Fruit fly (Drosophila melanogaster) whole organism, adult: ENCODE data around the gene Or24a.

ENCODE experiments used
- CG33017 ChIP-seq: fragments of 200-800 bp; sonication (Bioruptor generic); optimal IDR thresholded peaks from 2 replicates; lab custom pipeline; 2018; ENCODE audit warnings: missing biosample characterization, mild to moderate bottlenecking, missing genetic modification characterization, moderate library complexity
- CG7101 ChIP-seq: fragments of 200-800 bp; sonication (Bioruptor generic); optimal IDR thresholded peaks from 2 replicates; lab custom pipeline; 2018; ENCODE audit warnings: missing biosample characterization, mild to moderate bottlenecking, missing genetic modification characterization, moderate library complexity
- Crg-1 ChIP-seq: fragments of 200-800 bp; sonication (Bioruptor generic); optimal IDR thresholded peaks from 2 replicates; lab custom pipeline; 2016; ENCODE audit warnings: missing biosample characterization, missing genetic modification characterization
- Mnt ChIP-seq: fragments of 200-800 bp; sonication (Bioruptor generic); optimal IDR thresholded peaks from 2 replicates; lab custom pipeline; 2016; ENCODE audit warnings: missing biosample characterization, mild to moderate bottlenecking, missing genetic modification characterization
- kay ChIP-seq: fragments of 200-800 bp; sonication (Bioruptor generic); peaks from one replicate; lab custom pipeline; 2016; ENCODE audit warnings: missing biosample characterization, missing genetic modification characterization, borderline replicate concordance
- pad ChIP-seq: fragments of 200-800 bp; sonication (Bioruptor generic); optimal IDR thresholded peaks from 3 replicates; lab custom pipeline; 2017; ENCODE audit warnings: missing biosample characterization, missing genetic modification characterization, mild to moderate bottlenecking, moderate library complexity, missing genetic modification reagents

DNA sequence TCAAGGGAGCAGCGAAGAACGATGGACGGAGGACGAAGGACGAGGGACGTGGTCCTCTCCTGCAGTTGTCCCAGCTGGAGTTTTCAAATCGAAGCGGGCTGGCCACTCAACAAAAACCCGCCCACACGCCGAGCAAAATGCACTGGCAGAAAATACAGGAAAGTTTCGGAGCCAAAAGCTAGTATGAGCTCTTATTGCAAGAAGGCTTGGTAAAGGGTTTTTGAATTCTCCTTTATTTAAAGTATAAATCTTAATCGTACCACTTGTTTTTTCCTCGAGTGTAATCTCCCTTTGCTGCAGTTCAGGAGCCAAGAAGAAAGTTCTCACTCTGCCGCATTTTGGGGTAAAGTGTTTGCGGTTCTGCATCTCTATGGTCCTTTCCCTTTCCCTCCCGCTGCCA is 37.1 kb downstream of the Or24a start:
- TF ChIP-seq CG7101 (tag; lab: Kevin White, UChicago) (no peak), Crg-1 (GFP tag; lab: Kevin White, UChicago) (no peak), pad (GFP tag; lab: Kevin White, UChicago) (no peak), CG33017 (tag; lab: Kevin White, UChicago) (no peak), kay (GFP tag; lab: Kevin White, UChicago) (no peak), Mnt (GFP tag; lab: Kevin White, UChicago) (no peak)
